Worm (Caenorhabditis elegans) whole organism, dauer: ENCODE data around the gene oac-29.

Experiments
- unc-62 ChIP-seq: sonication (generic microtip); optimal IDR thresholded peaks from 2 replicates; lab custom pipeline; 2017; ENCODE audit warnings: missing biosample characterization, missing genetic modification reagents, missing genetic modification characterization

oac-29 gene

ce11 chrV:8601420-8601819 is 34.1 kb downstream of the oac-29 start, which contains the start of gene F41E6.8:
Gene F41E6.8, minus strand, starts transcription at chrV:8601520.
- TF ChIP-seq unc-62 (GFP tag; lab: Kevin White, UChicago) = no peak

ce11 chrV:8599957-8600356 is 35.5 kb downstream of the oac-29 start:
- TF ChIP-seq unc-62 (GFP tag; lab: Kevin White, UChicago) = no peak

ce11 chrV:8599192-8599591 is 36.3 kb downstream of the oac-29 start, which contains the start of gene F41E6.7:
Gene F41E6.7, minus strand, starts transcription at chrV:8599292.
- no peak for TF ChIP-seq unc-62 (GFP tag; lab: Kevin White, UChicago)

- no peak for TF ChIP-seq unc-62 (GFP tag; lab: Kevin White, UChicago)
These were observed 41.1 kb downstream of the oac-29 start, which contains the start of gene tag-196 for ce11 chrV:8594105-8594964. Gene tag-196, plus strand, starts transcription at chrV:8594914.

ce11 chrV:8592691-8593307 is 42.7 kb downstream of the oac-29 start:
- TF ChIP-seq unc-62 (GFP tag; lab: Kevin White, UChicago) = no peak

- TF ChIP-seq unc-62 (GFP tag; lab: Kevin White, UChicago) = no peak
These were observed 47.4 kb downstream of the oac-29 start, which contains the start of gene C10B5.3 for ce11 chrV:8588079-8588478. Gene C10B5.3, minus strand, starts transcription at chrV:8588179.

ce11 chrV:8586920-8587319 is 48.6 kb downstream of the oac-29 start:
- no peak for TF ChIP-seq unc-62 (GFP tag; lab: Kevin White, UChicago)

- no peak for TF ChIP-seq unc-62 (GFP tag; lab: Kevin White, UChicago)
These were observed 49.0 kb downstream of the oac-29 start for ce11 chrV:8586472-8586871.
